Fruit fly (Drosophila melanogaster) whole organism, embryonic: ENCODE measurements around the gene Desi.

Experiments used
- B-H1 ChIP-seq: fragments of 200-800 bp; sonication (Bioruptor generic); IDR thresholded peaks from 3 replicates; pipeline ENCODE4 v1.3.6; 2022; ENCODE audit warnings: missing biosample characterization, missing genetic modification characterization
- B-H2 ChIP-seq: fragments of 200-800 bp; sonication (Bioruptor generic); optimal IDR thresholded peaks from 2 replicates; lab custom pipeline; 2018; ENCODE audit warnings: missing biosample characterization, mild to moderate bottlenecking, missing genetic modification characterization
- CG10431 ChIP-seq: fragments of 200-800 bp; sonication (Bioruptor generic); optimal IDR thresholded peaks from 3 replicates; lab custom pipeline; 2018; ENCODE audit warnings: missing biosample characterization, mild to moderate bottlenecking, missing genetic modification characterization
- CG10462 ChIP-seq: fragments of 200-800 bp; sonication (Bioruptor generic); optimal IDR thresholded peaks from 2 replicates; lab custom pipeline; 2016; ENCODE audit warnings: missing biosample characterization, missing genetic modification characterization
- CG10565 ChIP-seq: fragments of 200-800 bp; sonication (Bioruptor generic); optimal IDR thresholded peaks from 3 replicates; lab custom pipeline; 2016; ENCODE audit warnings: missing biosample characterization, mild to moderate bottlenecking, missing genetic modification characterization
- CG11398 ChIP-seq: fragments of 200-800 bp; sonication (Bioruptor generic); optimal IDR thresholded peaks from 2 replicates; lab custom pipeline; 2016; ENCODE audit warnings: missing biosample characterization, missing genetic modification characterization
- CG11456 ChIP-seq: fragments of 200-800 bp; sonication (Bioruptor generic); IDR thresholded peaks from 3 replicates; pipeline ENCODE4 v1.3.6; 2022; ENCODE audit warnings: missing biosample characterization, missing genetic modification characterization
- CG13775 ChIP-seq: fragments of 200-800 bp; sonication (Bioruptor generic); optimal IDR thresholded peaks from 3 replicates; lab custom pipeline; 2017; ENCODE audit warnings: missing biosample characterization, mild to moderate bottlenecking, missing genetic modification characterization
- CG14441 ChIP-seq: fragments of 200-800 bp; sonication (Bioruptor generic); IDR thresholded peaks from 2 replicates; pipeline ENCODE4 v1.3.6; 2022; ENCODE audit warnings: missing biosample characterization, missing genetic modification characterization
- CG15479 ChIP-seq: fragments of 200-800 bp; sonication (Bioruptor generic); optimal IDR thresholded peaks from 3 replicates; lab custom pipeline; 2019; ENCODE audit warnings: missing biosample characterization, mild to moderate bottlenecking, missing genetic modification characterization, moderate library complexity
- CG1602 ChIP-seq: fragments of 200-800 bp; sonication (Bioruptor generic); optimal IDR thresholded peaks from 3 replicates; lab custom pipeline; 2016; ENCODE audit warnings: missing biosample characterization, missing genetic modification characterization
- CG17328 ChIP-seq: fragments of 200-800 bp; sonication (Bioruptor generic); IDR thresholded peaks from 2 replicates; pipeline ENCODE4 v1.3.6; 2022; ENCODE audit warnings: missing biosample characterization, missing genetic modification characterization
- CG18619 ChIP-seq: fragments of 200-800 bp; sonication (Bioruptor generic); optimal IDR thresholded peaks from 3 replicates; lab custom pipeline; 2017; ENCODE audit warnings: missing biosample characterization, mild to moderate bottlenecking, missing genetic modification characterization
- CG2129 ChIP-seq: fragments of 200-800 bp; sonication (Bioruptor generic); IDR thresholded peaks from 2 replicates; pipeline ENCODE4 v1.3.6; 2022; ENCODE audit warnings: missing biosample characterization, missing genetic modification characterization; ENCODE audit not compliant: partially characterized antibody
- CG2875 ChIP-seq: fragments of 200-800 bp; sonication (Bioruptor generic); optimal IDR thresholded peaks from 2 replicates; lab custom pipeline; 2017; ENCODE audit warnings: missing biosample characterization, mild to moderate bottlenecking, missing genetic modification characterization, missing genetic modification reagents
- CG30020 ChIP-seq: fragments of 200-800 bp; optimal IDR thresholded peaks from 2 replicates; lab custom pipeline; 2019; ENCODE audit warnings: missing biosample characterization, mild to moderate bottlenecking, missing genetic modification characterization, moderate library complexity
- CG32772 ChIP-seq: fragments of 200-800 bp; sonication (Bioruptor generic); IDR thresholded peaks from 2 replicates; pipeline ENCODE4 v1.3.6; 2022; ENCODE audit warnings: missing biosample characterization, missing genetic modification characterization
- CG4424 ChIP-seq: fragments of 200-800 bp; sonication (Bioruptor generic); optimal IDR thresholded peaks from 3 replicates; lab custom pipeline; 2016; ENCODE audit warnings: missing biosample characterization, missing genetic modification characterization
- CG6854 ChIP-seq: fragments of 200-800 bp; sonication (Bioruptor generic); optimal IDR thresholded peaks from 3 replicates; lab custom pipeline; 2017; ENCODE audit warnings: missing biosample characterization, mild to moderate bottlenecking, missing genetic modification characterization
- CG8089 ChIP-seq: fragments of 200-800 bp; sonication (Bioruptor generic); optimal IDR thresholded peaks from 3 replicates; lab custom pipeline; 2016; ENCODE audit warnings: missing biosample characterization, missing genetic modification characterization
- CG9609 ChIP-seq: fragments of 200-800 bp; sonication (Bioruptor generic); optimal IDR thresholded peaks from 3 replicates; lab custom pipeline; 2016; ENCODE audit warnings: missing biosample characterization, missing genetic modification characterization
- Dad ChIP-seq: fragments of 200-800 bp; sonication (Bioruptor generic); optimal IDR thresholded peaks from 3 replicates; lab custom pipeline; 2016; ENCODE audit warnings: missing biosample characterization, missing genetic modification characterization
- Dfd ChIP-seq, 2 experiments: fragments of >200 bp; optimal IDR thresholded peaks; 2 replicates each; lab custom pipeline; 2017; ENCODE audit warnings: missing biosample characterization in 2 of 2, missing genetic modification characterization in 2 of 2
- Gug ChIP-seq: fragments of 200-800 bp; sonication (Bioruptor generic); IDR thresholded peaks from 4 replicates; pipeline ENCODE4 v1.3.6; 2022; ENCODE audit warnings: missing biosample characterization, missing genetic modification characterization
- HLH4C ChIP-seq: fragments of 200-800 bp; sonication (Bioruptor generic); IDR thresholded peaks from 3 replicates; pipeline ENCODE4 v1.3.6; 2022; ENCODE audit warnings: missing biosample characterization, missing genetic modification characterization; ENCODE audit not compliant: partially characterized antibody
- HLHmδ ChIP-seq: fragments of 200-800 bp; sonication (Bioruptor generic); optimal IDR thresholded peaks from 2 replicates; lab custom pipeline; 2018; ENCODE audit warnings: missing biosample characterization, mild to moderate bottlenecking, missing genetic modification characterization, moderate library complexity
- Hand ChIP-seq: fragments of 200-800 bp; sonication (Bioruptor generic); optimal IDR thresholded peaks from 2 replicates; lab custom pipeline; 2017; ENCODE audit warnings: mild to moderate bottlenecking, missing biosample characterization, missing genetic modification reagents, missing genetic modification characterization
- Mrtf ChIP-seq: fragments of 200-800 bp; sonication (Bioruptor generic); IDR thresholded peaks from 3 replicates; pipeline ENCODE4 v1.3.6; 2022; ENCODE audit warnings: missing biosample characterization, missing genetic modification characterization
- Nf-YA ChIP-seq: fragments of 200-800 bp; sonication (Bioruptor generic); IDR thresholded peaks from 2 replicates; pipeline ENCODE4 v1.3.6; 2022; ENCODE audit warnings: missing biosample characterization, missing genetic modification characterization
- Opbp ChIP-seq: fragments of 200-800 bp; sonication (Bioruptor generic); IDR thresholded peaks from 3 replicates; pipeline ENCODE4 v1.3.6; 2022; ENCODE audit warnings: missing biosample characterization, missing genetic modification characterization; ENCODE audit not compliant: partially characterized antibody
- Side ChIP-seq: fragments of 200-800 bp; sonication (Bioruptor generic); optimal IDR thresholded peaks from 2 replicates; lab custom pipeline; 2016; ENCODE audit warnings: missing biosample characterization, missing genetic modification characterization
- Spps ChIP-seq: fragments of 200-800 bp; sonication (Bioruptor generic); optimal IDR thresholded peaks from 2 replicates; lab custom pipeline; 2018; ENCODE audit warnings: missing biosample characterization, mild to moderate bottlenecking, missing genetic modification characterization
- bigmax ChIP-seq: fragments of 200-800 bp; sonication (Bioruptor generic); optimal IDR thresholded peaks from 2 replicates; lab custom pipeline; 2018; ENCODE audit warnings: missing biosample characterization, mild to moderate bottlenecking, missing genetic modification characterization
- crc ChIP-seq: fragments of 200-800 bp; sonication (Bioruptor generic); optimal IDR thresholded peaks from 2 replicates; lab custom pipeline; 2016; ENCODE audit warnings: missing biosample characterization, missing genetic modification characterization
- crol ChIP-seq: fragments of 200-800 bp; sonication (Bioruptor generic); IDR thresholded peaks from 2 replicates; pipeline ENCODE4 v1.3.6; 2022; ENCODE audit warnings: missing biosample characterization, missing genetic modification characterization
- dm ChIP-seq: fragments of 200-800 bp; sonication (Bioruptor generic); optimal IDR thresholded peaks from 3 replicates; lab custom pipeline; 2016; ENCODE audit warnings: missing biosample characterization, missing genetic modification characterization
- dpn ChIP-seq, 2 experiments: fragments of 200-800 bp; sonication (Bioruptor generic); optimal IDR thresholded peaks; 3 replicates each; lab custom pipeline; 2016; ENCODE audit warnings: missing biosample characterization in 2 of 2, missing genetic modification characterization in 2 of 2
- exex ChIP-seq: fragments of 200-800 bp; sonication (Bioruptor generic); optimal IDR thresholded peaks from 4 replicates; lab custom pipeline; 2018; ENCODE audit warnings: missing biosample characterization, mild to moderate bottlenecking, missing genetic modification characterization, moderate library complexity
- gcm ChIP-seq: fragments of 200-800 bp; sonication (Bioruptor generic); optimal IDR thresholded peaks from 2 replicates; lab custom pipeline; 2019; ENCODE audit warnings: missing biosample characterization, mild to moderate bottlenecking, missing genetic modification characterization, moderate library complexity
- gfzf ChIP-seq: fragments of 200-800 bp; sonication (Bioruptor generic); optimal IDR thresholded peaks from 2 replicates; lab custom pipeline; 2016; ENCODE audit warnings: missing biosample characterization, mild to moderate bottlenecking, missing genetic modification characterization, moderate library complexity
- gt ChIP-seq: fragments of 200-800 bp; sonication (Bioruptor generic); IDR thresholded peaks from 2 replicates; pipeline ENCODE4 v1.3.6; 2022; ENCODE audit warnings: missing biosample characterization, missing genetic modification characterization
- insv ChIP-seq, 2 experiments: fragments of 200-800 bp; sonication (Bioruptor generic); optimal IDR thresholded peaks; 3 replicates each; lab custom pipeline; 2016 to 2018; ENCODE audit warnings: missing biosample characterization in 2 of 2, missing genetic modification characterization in 2 of 2
- jumu ChIP-seq: fragments of 200-800 bp; sonication (Bioruptor generic); optimal IDR thresholded peaks from 3 replicates; lab custom pipeline; 2016; ENCODE audit warnings: missing biosample characterization, missing genetic modification characterization
- lbe ChIP-seq: fragments of 200-800 bp; sonication (Bioruptor generic); optimal IDR thresholded peaks from 2 replicates; lab custom pipeline; 2016; ENCODE audit warnings: missing biosample characterization, mild to moderate bottlenecking, missing genetic modification characterization
- phol ChIP-seq: fragments of 200-800 bp; sonication (Bioruptor generic); optimal IDR thresholded peaks from 3 replicates; lab custom pipeline; 2018; ENCODE audit warnings: missing biosample characterization, mild to moderate bottlenecking, missing genetic modification characterization, moderate library complexity
- pita ChIP-seq: fragments of 200-800 bp; sonication (Bioruptor generic); optimal IDR thresholded peaks from 2 replicates; lab custom pipeline; 2017; ENCODE audit warnings: missing biosample characterization, mild to moderate bottlenecking, missing genetic modification characterization
- pnt ChIP-seq: fragments of 200-800 bp; sonication (Bioruptor generic); optimal IDR thresholded peaks from 3 replicates; lab custom pipeline; 2016; ENCODE audit warnings: missing biosample characterization, missing genetic modification characterization
- psq ChIP-seq: fragments of 200-800 bp; sonication (Bioruptor generic); optimal IDR thresholded peaks from 2 replicates; lab custom pipeline; 2017; ENCODE audit warnings: missing biosample characterization, missing genetic modification characterization
- slp2 ChIP-seq: fragments of 200-800 bp; sonication (Bioruptor generic); optimal IDR thresholded peaks from 2 replicates; lab custom pipeline; 2016; ENCODE audit warnings: missing biosample characterization, missing genetic modification characterization
- trh ChIP-seq: fragments of 200-800 bp; sonication (Bioruptor generic); optimal IDR thresholded peaks from 2 replicates; lab custom pipeline; 2016; ENCODE audit warnings: missing biosample characterization, missing genetic modification characterization
- tx ChIP-seq: fragments of 200-800 bp; sonication (Bioruptor generic); optimal IDR thresholded peaks from 2 replicates; lab custom pipeline; 2016; ENCODE audit warnings: missing biosample characterization, missing genetic modification characterization
- vfl ChIP-seq: fragments of 200-800 bp; sonication (Bioruptor generic); optimal IDR thresholded peaks from 2 replicates; lab custom pipeline; 2016; ENCODE audit warnings: missing biosample characterization, missing genetic modification characterization

Desi gene

DNA sequence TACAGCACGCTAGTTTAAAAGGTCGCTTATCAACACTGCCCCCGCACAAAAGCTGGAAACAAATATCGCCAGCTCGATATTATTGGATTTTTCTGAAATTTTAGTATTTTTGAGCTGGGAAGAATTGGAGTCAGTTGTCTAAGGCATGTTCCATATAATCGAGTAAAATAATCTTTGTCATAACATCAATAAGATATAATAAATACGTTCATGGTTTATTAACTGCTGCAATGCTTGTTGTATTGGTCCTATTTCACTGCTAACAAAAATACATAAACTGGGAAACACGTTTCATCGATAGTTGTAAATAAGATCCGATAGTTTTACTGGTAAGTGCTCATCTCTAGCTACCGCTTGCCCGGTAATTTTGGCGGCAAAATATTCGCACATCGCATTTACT, 8.8 kb downstream of the Desi start, which contains the start of the genes Art1 and Mcm5 (continued):
- TF ChIP-seq pnt (GFP tag; lab: Kevin White, UChicago) (no peak), B-H1 (no peak), bigmax (GFP tag; lab: Kevin White, UChicago) (no peak), insv (GFP tag; optimal IDR thresholded peaks at IDR 0.05; lab: Kevin White, UChicago) (peak in 1 of 2 experiments; percentile 40), slp2 (GFP tag; lab: Kevin White, UChicago) (peak; percentile 38), CG10565 (no peak), pita (GFP tag; lab: Kevin White, UChicago) (no peak), CG32772 (GFP tag; lab: Robert Waterston, UW) (no peak), Dad (GFP tag; lab: Kevin White, UChicago) (peak; percentile 49), gfzf (GFP tag; lab: Kevin White, UChicago) (peak; percentile 71), lbe (GFP tag; lab: Kevin White, UChicago) (no peak), CG30020 (tag; lab: Kevin White, UChicago) (peak; percentile 61), CG17328 (GFP tag; lab: Robert Waterston, UW) (no peak), jumu (GFP tag; lab: Kevin White, UChicago) (peak; percentile 53), CG14441 (GFP tag; lab: Robert Waterston, UW) (no peak), tx (GFP tag; lab: Kevin White, UChicago) (peak; percentile 30), CG9609 (GFP tag; lab: Kevin White, UChicago) (peak; percentile 58), CG11456 (GFP tag; lab: Robert Waterston, UW) (no peak), exex (no peak), crol (GFP tag; lab: Robert Waterston, UW) (no peak), Gug (peak; percentile 16; the same call in 1 of the 4 replicates), CG15479 (GFP tag; lab: Kevin White, UChicago) (no peak), CG8089 (GFP tag; lab: Kevin White, UChicago) (peak; percentile 20), dm (peak; percentile 92), Mrtf (GFP tag; lab: Robert Waterston, UW) (no peak), CG11398 (peak; percentile 8), crc (no peak), CG1602 (GFP tag; lab: Kevin White, UChicago) (no peak), Opbp (GFP tag; lab: Robert Waterston, UW) (peak; percentile 80), CG6854 (GFP tag; lab: Kevin White, UChicago) (no peak), vfl (GFP tag; lab: Kevin White, UChicago) (no peak), CG4424 (GFP tag; lab: Kevin White, UChicago) (peak; percentile 54), HLH4C (GFP tag; lab: Robert Waterston, UW) (peak; percentile 89), gcm (GFP tag; lab: Kevin White, UChicago) (no peak), CG13775 (GFP tag; lab: Kevin White, UChicago) (peak; percentile 56), HLHmδ (no peak), psq (GFP tag; lab: Kevin White, UChicago) (no peak), CG18619 (no peak), B-H2 (peak; percentile 7), CG10431 (GFP tag; lab: Kevin White, UChicago) (no peak), CG10462 (GFP tag; lab: Kevin White, UChicago) (no peak), CG2875 (GFP tag; lab: Kevin White, UChicago) (no peak), dpn (GFP tag; optimal IDR thresholded peaks at IDR 0.05; lab: Kevin White, UChicago) (peak; percentile 56 to 61), Nf-YA (no peak), CG2129 (peak; percentile 95), Dfd (GFP tag; optimal IDR thresholded peaks at IDR 0.05; lab: Kevin White, UChicago) (no peak), Side (GFP tag; lab: Kevin White, UChicago) (peak; percentile 15), Spps (tag; lab: Kevin White, UChicago) (no peak), gt (GFP tag; lab: Robert Waterston, UW) (no peak), trh (GFP tag; lab: Kevin White, UChicago) (no peak), Hand (GFP tag; lab: Kevin White, UChicago) (no peak), phol (tag; lab: Kevin White, UChicago) (peak; percentile 67)
